Fruit fly (Drosophila melanogaster): ENCODE data around the gene CG15728.

DNA sequence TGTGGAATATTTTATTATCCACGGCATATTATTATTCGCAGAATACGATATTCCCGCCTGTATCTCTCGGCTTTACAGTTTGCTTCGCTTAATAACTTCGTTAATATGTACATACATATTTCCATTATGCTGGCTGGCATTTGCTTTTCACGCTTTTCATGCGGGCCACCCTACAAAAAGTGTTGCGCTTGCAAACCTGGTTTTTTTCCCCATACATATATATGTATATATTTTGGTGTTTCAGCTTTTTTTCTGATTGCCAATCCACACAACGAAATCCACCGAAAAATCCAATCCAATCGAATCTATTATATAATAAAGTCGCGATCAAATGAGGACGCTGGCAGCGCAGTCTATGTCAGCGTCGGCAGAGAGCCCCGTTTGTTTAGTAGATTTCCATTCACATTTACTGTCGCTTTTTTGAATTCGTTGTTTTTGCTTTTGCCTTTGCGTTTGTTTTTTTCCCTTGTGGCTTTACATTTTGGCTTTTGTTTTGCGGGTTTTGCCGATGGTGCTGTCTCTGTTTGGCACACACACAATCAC, 41.8 kb downstream of the CG15728 start:
- TF ChIP-seq CG11617 (GFP tag; optimal IDR thresholded peaks at IDR 0.05) = no peak
- TF ChIP-seq toe (GFP tag; optimal IDR thresholded peaks at IDR 0.05) = no peak
- TF ChIP-seq cnc (optimal IDR thresholded peaks at IDR 0.05) = no peak
- TF ChIP-seq bab1 (GFP tag; optimal IDR thresholded peaks at IDR 0.05) = peak; percentile 13
- no peak for TF ChIP-seq CG1620 (GFP tag; optimal IDR thresholded peaks at IDR 0.05)
- TF ChIP-seq CG5204 (GFP tag; optimal IDR thresholded peaks at IDR 0.05) = no peak
- TF ChIP-seq pad (GFP tag; optimal IDR thresholded peaks at IDR 0.05) = no peak
- TF ChIP-seq Mnt (GFP tag; optimal IDR thresholded peaks at IDR 0.05) = no peak

Data from whole organism, adult.